Fruit fly (Drosophila melanogaster): Measurements from ENCODE around the gene Noc2.

The Noc2 gene

dm6 chr2L:21148242-21148641 lies 15.2 kb upstream of the Noc2 start, which contains the start of gene del:
del (minus strand) TSS chr2L:21148546.
- no peak for TF ChIP-seq cic (GFP tag; optimal IDR thresholded peaks at IDR 0.05)
- TF ChIP-seq CG7045 (GFP tag; optimal IDR thresholded peaks at IDR 0.05): no peak
- TF ChIP-seq ovo (GFP tag; optimal IDR thresholded peaks at IDR 0.05): no peak
- TF ChIP-seq CG1620 (GFP tag; optimal IDR thresholded peaks at IDR 0.05): no peak
- no peak for TF ChIP-seq Clk (GFP tag; optimal IDR thresholded peaks at IDR 0.05)
- TF ChIP-seq Crg-1 (GFP tag; optimal IDR thresholded peaks at IDR 0.05): no peak
- TF ChIP-seq CG11617 (GFP tag; optimal IDR thresholded peaks at IDR 0.05): no peak
- TF ChIP-seq cnc (optimal IDR thresholded peaks at IDR 0.05): no peak
- no peak for TF ChIP-seq CG12768 (GFP tag; optimal IDR thresholded peaks at IDR 0.05)
- TF ChIP-seq kay (GFP tag; ENCODE audit: borderline replicate concordance): no peak
- no peak for TF ChIP-seq Mnt (GFP tag; optimal IDR thresholded peaks at IDR 0.05)
- no peak for TF ChIP-seq CG5204 (GFP tag; optimal IDR thresholded peaks at IDR 0.05)

dm6 chr2L:21149053-21149452 lies 14.4 kb upstream of the Noc2 start:
- no peak for TF ChIP-seq CG7101 (tag; optimal IDR thresholded peaks at IDR 0.05)
- TF ChIP-seq pad (GFP tag; optimal IDR thresholded peaks at IDR 0.05): peak; percentile 43
- no peak for TF ChIP-seq Crg-1 (GFP tag; optimal IDR thresholded peaks at IDR 0.05)
- no peak for TF ChIP-seq cic (GFP tag; optimal IDR thresholded peaks at IDR 0.05)
- no peak for TF ChIP-seq kay (GFP tag; ENCODE audit: borderline replicate concordance)
- no peak for TF ChIP-seq CG5204 (GFP tag; optimal IDR thresholded peaks at IDR 0.05)
- no peak for TF ChIP-seq CG12768 (GFP tag; optimal IDR thresholded peaks at IDR 0.05)
- TF ChIP-seq Mnt (GFP tag; optimal IDR thresholded peaks at IDR 0.05): no peak
- TF ChIP-seq Hr96 (GFP tag; optimal IDR thresholded peaks at IDR 0.05): no peak
- no peak for TF ChIP-seq cnc (optimal IDR thresholded peaks at IDR 0.05)
- TF ChIP-seq bab1 (GFP tag; optimal IDR thresholded peaks at IDR 0.05): no peak
- no peak for TF ChIP-seq tj (GFP tag; optimal IDR thresholded peaks at IDR 0.05)
- TF ChIP-seq CG14711 (tag; optimal IDR thresholded peaks at IDR 0.05): no peak
- TF ChIP-seq CG1620 (GFP tag; optimal IDR thresholded peaks at IDR 0.05): peak; percentile 1
- TF ChIP-seq ovo (GFP tag; optimal IDR thresholded peaks at IDR 0.05): no peak
- TF ChIP-seq CG33017 (tag; optimal IDR thresholded peaks at IDR 0.05): no peak
- no peak for TF ChIP-seq Clk (GFP tag; optimal IDR thresholded peaks at IDR 0.05)

- TF ChIP-seq CG12768 (GFP tag; optimal IDR thresholded peaks at IDR 0.05): no peak
- TF ChIP-seq bab1 (GFP tag; optimal IDR thresholded peaks at IDR 0.05): peak; percentile 22
These were observed 9.6 kb upstream of the Noc2 start for dm6 chr2L:21153844-21154243.

dm6 chr2L:21156156-21157040 lies 7.0 kb upstream of the Noc2 start, which contains the start of the genes Mpp6 and E2f2:
Mpp6 (plus strand) TSS chr2L:21156288.
E2f2 (minus strand) TSS chr2L:21156749.
- peak; percentile 83 for TF ChIP-seq CG1620 (GFP tag; optimal IDR thresholded peaks at IDR 0.05)
- TF ChIP-seq bab1 (GFP tag; optimal IDR thresholded peaks at IDR 0.05): no peak
- TF ChIP-seq tj (GFP tag; optimal IDR thresholded peaks at IDR 0.05): no peak
- peak; percentile 2 for TF ChIP-seq CG11617 (GFP tag; optimal IDR thresholded peaks at IDR 0.05)
- TF ChIP-seq cic (GFP tag; optimal IDR thresholded peaks at IDR 0.05): no peak
- no peak for TF ChIP-seq cnc (optimal IDR thresholded peaks at IDR 0.05)
- TF ChIP-seq toe (GFP tag; optimal IDR thresholded peaks at IDR 0.05): peak; percentile 64
- TF ChIP-seq ovo (GFP tag; optimal IDR thresholded peaks at IDR 0.05): no peak
- peak; percentile 67 for TF ChIP-seq CG12768 (GFP tag; optimal IDR thresholded peaks at IDR 0.05)
- TF ChIP-seq pad (GFP tag; optimal IDR thresholded peaks at IDR 0.05): peak; percentile 63
- TF ChIP-seq Hr96 (GFP tag; optimal IDR thresholded peaks at IDR 0.05): no peak
- peak; percentile 29 for TF ChIP-seq CG33017 (tag; optimal IDR thresholded peaks at IDR 0.05)
- TF ChIP-seq Mnt (GFP tag; optimal IDR thresholded peaks at IDR 0.05): peak; percentile 90
- TF ChIP-seq CG7045 (GFP tag; optimal IDR thresholded peaks at IDR 0.05): no peak
- TF ChIP-seq CG7101 (tag; optimal IDR thresholded peaks at IDR 0.05): peak; percentile 62
- TF ChIP-seq CG5204 (GFP tag; optimal IDR thresholded peaks at IDR 0.05): no peak
- no peak for TF ChIP-seq CG14711 (tag; optimal IDR thresholded peaks at IDR 0.05)
- peak; percentile 76 for TF ChIP-seq Crg-1 (GFP tag; optimal IDR thresholded peaks at IDR 0.05)
- TF ChIP-seq kay (GFP tag; ENCODE audit: borderline replicate concordance): no peak
- peak; percentile 59 for TF ChIP-seq Clk (GFP tag; optimal IDR thresholded peaks at IDR 0.05)

dm6 chr2L:21158554-21158953 lies 4.9 kb upstream of the Noc2 start, which contains the start of the genes Coq3 and Pld3:
Coq3 (minus strand) TSS chr2L:21158611.
Pld3 (plus strand) TSS chr2L:21158847.
- TF ChIP-seq bab1 (GFP tag; optimal IDR thresholded peaks at IDR 0.05): peak; percentile 95
- peak; percentile 91 for TF ChIP-seq CG1620 (GFP tag; optimal IDR thresholded peaks at IDR 0.05)
- peak; percentile 73 for TF ChIP-seq cic (GFP tag; optimal IDR thresholded peaks at IDR 0.05)
- peak; percentile 96 for TF ChIP-seq CG7101 (tag; optimal IDR thresholded peaks at IDR 0.05)
- TF ChIP-seq CG11617 (GFP tag; optimal IDR thresholded peaks at IDR 0.05): peak; percentile 96
- TF ChIP-seq ovo (GFP tag; optimal IDR thresholded peaks at IDR 0.05): peak; percentile 77
- peak; percentile 89 for TF ChIP-seq tj (GFP tag; optimal IDR thresholded peaks at IDR 0.05)
- no peak for TF ChIP-seq Hr96 (GFP tag; optimal IDR thresholded peaks at IDR 0.05)
- peak; percentile 83 for TF ChIP-seq Clk (GFP tag; optimal IDR thresholded peaks at IDR 0.05)
- TF ChIP-seq Mnt (GFP tag; optimal IDR thresholded peaks at IDR 0.05): peak; percentile 92
- TF ChIP-seq CG5204 (GFP tag; optimal IDR thresholded peaks at IDR 0.05): no peak
- no peak for TF ChIP-seq kay (GFP tag; ENCODE audit: borderline replicate concordance)
- peak; percentile 88 for TF ChIP-seq toe (GFP tag; optimal IDR thresholded peaks at IDR 0.05)
- TF ChIP-seq pad (GFP tag; optimal IDR thresholded peaks at IDR 0.05): peak; percentile 85
- peak; percentile 89 for TF ChIP-seq CG14711 (tag; optimal IDR thresholded peaks at IDR 0.05)
- TF ChIP-seq CG7045 (GFP tag; optimal IDR thresholded peaks at IDR 0.05): peak; percentile 90
- TF ChIP-seq cnc (optimal IDR thresholded peaks at IDR 0.05): no peak
- TF ChIP-seq CG12768 (GFP tag; optimal IDR thresholded peaks at IDR 0.05): peak; percentile 94
- TF ChIP-seq CG33017 (tag; optimal IDR thresholded peaks at IDR 0.05): peak; percentile 94
- TF ChIP-seq Crg-1 (GFP tag; optimal IDR thresholded peaks at IDR 0.05): peak; percentile 87
